Worm (Caenorhabditis elegans) whole organism, L4 larva: Measurements from ENCODE around the gene T05C7.8.
"Not testable (repeated sequence)": the region's sequence is repeated elsewhere in the genome, so short reads cannot be mapped to it uniquely, and the experiment has no call there.

ENCODE experiments used
- ZK546.5 ChIP-seq, 2 experiments: sonication (generic microtip); optimal IDR thresholded peaks; 2 replicates each; lab custom pipeline; 2017; ENCODE audit warnings: missing biosample characterization in 2 of 2, missing genetic modification characterization in 2 of 2
- ama-1 ChIP-seq: fragments of 150-350 bp; optimal IDR thresholded peaks from 2 replicates; lab custom pipeline; 2014; ENCODE audit warnings: inconsistent platforms, mixed read lengths
- dmd-6 ChIP-seq: fragments of 200-800 bp; sonication (Bioruptor generic); IDR thresholded peaks from 2 replicates; pipeline ENCODE4 v1.3.6; 2022; ENCODE audit warnings: missing genetic modification reagents, missing genetic modification characterization, missing compliant biosample characterization
- hlh-30 ChIP-seq: sonication (generic microtip); optimal IDR thresholded peaks from 2 replicates; lab custom pipeline; 2017; ENCODE audit warnings: antibody characterized with exemption, mild to moderate bottlenecking, missing genetic modification characterization, missing compliant biosample characterization; ENCODE audit not compliant: insufficient read depth
- mdt-29 ChIP-seq: fragments of 200-800 bp; sonication (Bioruptor generic); IDR thresholded peaks from 2 replicates; pipeline ENCODE4 v1.3.6; 2022; ENCODE audit warnings: missing genetic modification reagents, missing genetic modification characterization, missing compliant biosample characterization
- nhr-10 ChIP-seq: fragments of 150-350 bp; optimal IDR thresholded peaks from 2 replicates; lab custom pipeline; 2014; ENCODE audit warnings: missing biosample characterization, missing genetic modification characterization
- nhr-76 ChIP-seq: fragments of 150-350 bp; optimal IDR thresholded peaks from 2 replicates; lab custom pipeline; 2014; ENCODE audit warnings: missing biosample characterization, missing genetic modification characterization
- pha-4 ChIP-seq, 2 experiments: fragments of 150-350 bp in 1 of 2; fragments of 200-800 bp in 1 of 2; sonication (Bioruptor generic) in 1 of 2; IDR thresholded peaks in 1 of 2; optimal IDR thresholded peaks in 1 of 2; 2 replicates each; pipeline versions ENCODE4 v1.3.6 to Lab custom; 2014 to 2022; ENCODE audit warnings: missing genetic modification characterization in 2 of 2, missing genetic modification reagents in 2 of 2, missing biosample characterization in 1 of 2, missing compliant biosample characterization in 1 of 2
- skn-1 ChIP-seq: fragments of 150-350 bp; optimal IDR thresholded peaks from 2 replicates; lab custom pipeline; 2014; ENCODE audit warnings: missing biosample characterization, missing genetic modification characterization
- unc-130 ChIP-seq: sonication (generic microtip); optimal IDR thresholded peaks from 2 replicates; lab custom pipeline; 2016; ENCODE audit warnings: missing genetic modification reagents, missing genetic modification characterization, missing compliant biosample characterization
- unc-62 ChIP-seq, 3 experiments: fragments of 150-350 bp in 1 of 3; sonication (generic microtip); optimal IDR thresholded peaks in 2 of 3; peaks in 1 of 3; 1 replicate in 1 of 3; 2 replicates in 2 of 3; lab custom pipeline; 2014 to 2017; ENCODE audit warnings: missing biosample characterization in 3 of 3, missing genetic modification characterization in 3 of 3, missing genetic modification reagents in 3 of 3, missing genotype in 1 of 3

DNA sequence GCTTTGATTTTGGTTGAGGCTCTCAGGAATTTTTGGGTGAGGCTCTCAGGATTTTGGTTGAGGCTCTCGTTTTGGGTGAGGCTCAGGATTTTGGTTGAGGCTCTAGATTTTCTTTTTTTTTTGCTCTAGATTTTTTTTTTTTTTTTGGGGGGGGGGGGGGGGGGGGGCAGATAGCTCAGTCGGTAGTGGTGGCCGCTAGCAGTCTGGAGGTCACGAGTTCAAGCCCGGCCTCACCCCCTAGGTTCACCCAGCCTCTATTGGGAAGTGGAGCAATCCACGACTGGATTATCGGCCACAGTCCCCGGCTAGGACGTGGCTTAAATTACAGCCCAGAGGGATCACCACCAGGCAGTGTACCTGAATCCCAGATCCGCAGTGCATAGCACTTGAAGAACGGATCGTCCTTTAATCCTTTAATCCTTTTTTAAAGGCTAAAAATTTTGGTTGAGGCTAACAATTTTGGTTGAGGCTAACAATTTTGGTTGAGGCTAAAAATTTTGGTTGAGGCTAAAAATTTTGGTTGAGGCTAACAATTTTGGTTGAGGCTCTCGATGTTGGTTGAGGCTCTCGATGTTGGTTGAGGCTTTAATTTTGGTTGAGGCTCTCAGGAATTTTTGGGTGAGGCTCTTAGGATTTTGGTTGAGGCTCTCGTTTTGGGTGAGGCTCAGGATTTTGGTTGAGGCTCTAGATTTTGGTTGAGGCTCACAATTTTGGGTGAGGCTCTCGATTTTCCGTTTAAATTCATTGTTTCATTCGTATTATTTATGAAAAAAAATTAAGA is 46.9 kb downstream of the T05C7.8 start:
- not testable (repeated sequence) for TF ChIP-seq nhr-76 (tag; lab: Kevin White, UChicago); skn-1 (tag; lab: Kevin White, UChicago); dmd-6 (GFP tag; lab: Robert Waterston, UW); ZK546.5 (tag; optimal IDR thresholded peaks at IDR 0.05; lab: Kevin White, UChicago); nhr-10 (tag; lab: Kevin White, UChicago); unc-62 (GFP tag; optimal IDR thresholded peaks at IDR 0.05 in 1 of 2; lab: Kevin White, UChicago); unc-62 (tag; optimal IDR thresholded peaks at IDR 0.05; lab: Kevin White, UChicago); ama-1 (lab: Kevin White, UChicago); hlh-30; mdt-29 (GFP tag; lab: Robert Waterston, UW); unc-130; pha-4 (GFP tag; IDR thresholded peaks at IDR 0.05; lab: Robert Waterston, UW); pha-4 (tag; optimal IDR thresholded peaks at IDR 0.05; lab: Kevin White, UChicago)
